Worm (Caenorhabditis elegans): ENCODE data around the gene T10B5.10.

DNA sequence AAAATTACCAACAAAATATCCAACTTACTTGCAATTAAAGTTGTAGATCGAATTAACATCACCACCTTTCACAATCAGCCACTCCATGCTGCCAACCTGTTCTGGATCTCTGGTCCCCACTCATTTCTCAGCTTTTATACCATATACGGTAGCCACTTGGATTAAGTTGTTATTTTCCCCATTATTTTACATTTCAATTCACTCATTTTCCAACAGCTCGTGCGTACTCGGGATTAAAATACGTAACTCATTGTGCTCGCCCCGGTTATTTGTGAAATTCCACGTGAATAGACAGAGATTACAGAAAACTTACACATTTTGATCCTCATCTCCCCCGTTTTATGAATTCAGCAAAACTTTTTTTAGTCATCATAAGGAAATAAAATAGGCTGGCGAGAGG lies 53.0 kb downstream of the T10B5.10 start, which contains the start of gene srt-41:
- TF ChIP-seq gmeb-2 (tag; optimal IDR thresholded peaks at IDR 0.05), result no peak
- no peak for TF ChIP-seq sox-4 (tag; optimal IDR thresholded peaks at IDR 0.05)
- no peak for TF ChIP-seq ceh-9 (tag; optimal IDR thresholded peaks at IDR 0.05)
- no peak for TF ChIP-seq T23F11.4 (GFP tag; optimal IDR thresholded peaks at IDR 0.05)
- no peak for TF ChIP-seq fkh-10 (GFP tag; optimal IDR thresholded peaks at IDR 0.05)
- no peak for TF ChIP-seq sdc-2 (tag; optimal IDR thresholded peaks at IDR 0.05)
- no peak for TF ChIP-seq nhr-11 (tag; optimal IDR thresholded peaks at IDR 0.05)
- no peak for TF ChIP-seq eyg-1 (tag; optimal IDR thresholded peaks at IDR 0.05)
- TF ChIP-seq unc-42 (tag; optimal IDR thresholded peaks at IDR 0.05), result no peak
- no peak for TF ChIP-seq pha-4 (tag; optimal IDR thresholded peaks at IDR 0.05)
- no peak for TF ChIP-seq F13H6.1 (tag; optimal IDR thresholded peaks at IDR 0.05)
- no peak for TF ChIP-seq tbx-2 (tag; optimal IDR thresholded peaks at IDR 0.05)
- no peak for TF ChIP-seq unc-86 (tag; optimal IDR thresholded peaks at IDR 0.05)
